Worm (Caenorhabditis elegans) whole organism, L1 larva: ENCODE results near the gene C54D10.10.

ENCODE experiments used
- ama-1 ChIP-seq: fragments of 150-350 bp; optimal IDR thresholded peaks from 2 replicates; lab custom pipeline; 2014
- blmp-1 ChIP-seq: fragments of 150-350 bp; optimal IDR thresholded peaks from 2 replicates; lab custom pipeline; 2014; ENCODE audit warnings: missing biosample characterization, missing genetic modification characterization
- hlh-4 ChIP-seq: sonication (generic microtip); optimal IDR thresholded peaks from 2 replicates; lab custom pipeline; 2016; ENCODE audit warnings: mild to moderate bottlenecking, missing genetic modification characterization, missing compliant biosample characterization
- mef-2 ChIP-seq: fragments of 150-350 bp; optimal IDR thresholded peaks from 2 replicates; lab custom pipeline; 2014; ENCODE audit warnings: missing biosample characterization, missing genetic modification characterization
- nhr-11 ChIP-seq: fragments of 150-350 bp; optimal IDR thresholded peaks from 2 replicates; lab custom pipeline; 2014; ENCODE audit warnings: missing biosample characterization, missing genetic modification characterization
- nhr-237 ChIP-seq: fragments of 150-350 bp; optimal IDR thresholded peaks from 2 replicates; lab custom pipeline; 2014; ENCODE audit warnings: missing biosample characterization, missing genetic modification characterization
- nhr-84 ChIP-seq: sonication (generic microtip); optimal IDR thresholded peaks from 2 replicates; lab custom pipeline; 2017; ENCODE audit warnings: missing biosample characterization, missing genetic modification characterization
- pqm-1 ChIP-seq: sonication (generic microtip); optimal IDR thresholded peaks from 3 replicates; lab custom pipeline; 2017; ENCODE audit warnings: missing biosample characterization, missing genetic modification characterization
- snpc-4 ChIP-seq: fragments of 150-350 bp; optimal IDR thresholded peaks from 2 replicates; lab custom pipeline; 2014; ENCODE audit warnings: missing biosample characterization, missing genetic modification characterization
- unc-130 ChIP-seq: fragments of 150-350 bp; optimal IDR thresholded peaks from 2 replicates; lab custom pipeline; 2017; ENCODE audit warnings: missing biosample characterization, missing genetic modification characterization, inconsistent platforms

- no peak for TF ChIP-seq unc-130 (tag; lab: Kevin White, UChicago)
- TF ChIP-seq pqm-1 = no peak
- no peak for TF ChIP-seq hlh-4 (tag; lab: Kevin White, UChicago)
- no peak for TF ChIP-seq mef-2 (tag; lab: Kevin White, UChicago)
- no peak for TF ChIP-seq nhr-237 (tag; lab: Kevin White, UChicago)
- TF ChIP-seq ama-1 = no peak
- TF ChIP-seq nhr-84 = no peak
- TF ChIP-seq nhr-11 (tag; lab: Kevin White, UChicago) = no peak
- no peak for TF ChIP-seq blmp-1
- no peak for TF ChIP-seq snpc-4 (tag; lab: Kevin White, UChicago)
Observed at ce11 chrV:12429039-12429438, 20.8 kb downstream of the C54D10.10 start, which contains the start of gene C54D10.5.
